Fruit fly (Drosophila melanogaster) whole organism, embryonic: Measurements from ENCODE around the gene CG31358.

Source experiments
- Atf6 ChIP-seq: fragments of 200-800 bp; sonication (Bioruptor generic); IDR thresholded peaks from 2 replicates; pipeline ENCODE4 v1.3.6; 2022; ENCODE audit warnings: missing biosample characterization, missing genetic modification characterization
- CG11085 ChIP-seq: fragments of 200-800 bp; sonication (Bioruptor generic); IDR thresholded peaks from 2 replicates; pipeline ENCODE4 v1.3.6; 2022; ENCODE audit warnings: missing biosample characterization, missing genetic modification characterization
- CG11093 ChIP-seq: fragments of 200-800 bp; sonication (Bioruptor generic); IDR thresholded peaks from 3 replicates; pipeline ENCODE4 v1.3.6; 2022; ENCODE audit warnings: missing biosample characterization, missing genetic modification characterization
- CG11560 ChIP-seq: fragments of 200-800 bp; sonication (Bioruptor generic); IDR thresholded peaks from 3 replicates; pipeline ENCODE4 v1.3.6; 2022; ENCODE audit warnings: missing biosample characterization, missing genetic modification characterization
- CG32767 ChIP-seq: fragments of 200-800 bp; sonication (Bioruptor generic); IDR thresholded peaks from 2 replicates; pipeline ENCODE4 v1.3.6; 2022; ENCODE audit warnings: missing biosample characterization, missing genetic modification characterization
- CG34422 ChIP-seq: fragments of 200-800 bp; sonication (Bioruptor generic); IDR thresholded peaks from 3 replicates; pipeline ENCODE4 v1.3.6; 2022; ENCODE audit warnings: missing biosample characterization, missing genetic modification characterization
- CG6654 ChIP-seq: fragments of 200-800 bp; sonication (Bioruptor generic); optimal IDR thresholded peaks from 2 replicates; lab custom pipeline; 2017; ENCODE audit warnings: missing biosample characterization, mild to moderate bottlenecking, missing genetic modification characterization
- Dfd ChIP-seq, 2 experiments: fragments of >200 bp; optimal IDR thresholded peaks; 2 replicates each; lab custom pipeline; 2017; ENCODE audit warnings: missing biosample characterization in 2 of 2, missing genetic modification characterization in 2 of 2
- Dp ChIP-seq: fragments of 200-800 bp; sonication (Bioruptor generic); optimal IDR thresholded peaks from 2 replicates; lab custom pipeline; 2018; ENCODE audit warnings: missing biosample characterization, mild to moderate bottlenecking, missing genetic modification characterization, moderate library complexity
- Dref ChIP-seq: fragments of 200-800 bp; sonication (Bioruptor generic); IDR thresholded peaks from 2 replicates; pipeline ENCODE4 v1.3.6; 2022; ENCODE audit warnings: missing biosample characterization, missing genetic modification characterization
- Ets65A ChIP-seq: fragments of 200-800 bp; sonication (Bioruptor generic); peaks from one replicate; lab custom pipeline; 2016; ENCODE audit warnings: missing biosample characterization, missing genetic modification characterization
- Fer1 ChIP-seq: fragments of 200-800 bp; sonication (Bioruptor generic); optimal IDR thresholded peaks from 2 replicates; lab custom pipeline; 2017; ENCODE audit warnings: missing biosample characterization, mild to moderate bottlenecking, missing genetic modification characterization
- H15 ChIP-seq: fragments of 200-800 bp; sonication (Bioruptor generic); IDR thresholded peaks from 3 replicates; pipeline ENCODE4 v1.3.6; 2022; ENCODE audit warnings: missing biosample characterization, missing genetic modification characterization
- Jarid2 ChIP-seq: fragments of 200-800 bp; sonication (Bioruptor generic); optimal IDR thresholded peaks from 3 replicates; lab custom pipeline; 2017; ENCODE audit warnings: mild to moderate bottlenecking, missing biosample characterization, missing genetic modification reagents, missing genetic modification characterization
- Med ChIP-seq: fragments of 200-800 bp; sonication (Bioruptor generic); peaks from one replicate; lab custom pipeline; 2016; ENCODE audit warnings: missing biosample characterization, missing genetic modification characterization, mild to moderate bottlenecking, inconsistent platforms, moderate library complexity
- NK7.1 ChIP-seq: fragments of 200-800 bp; sonication (Bioruptor generic); optimal IDR thresholded peaks from 3 replicates; lab custom pipeline; 2016; ENCODE audit warnings: missing biosample characterization, missing genetic modification characterization
- Rfx ChIP-seq: fragments of 200-800 bp; sonication (Bioruptor generic); IDR thresholded peaks from 2 replicates; pipeline ENCODE4 v1.3.6; 2022; ENCODE audit warnings: missing biosample characterization, missing genetic modification characterization
- Trl ChIP-seq, 3 experiments: fragments of >200 bp in 2 of 3; fragments of 200-800 bp in 1 of 3; sonication (Bioruptor generic) in 1 of 3; optimal IDR thresholded peaks; 2 replicates in 1 of 3; 3 replicates in 2 of 3; lab custom pipeline; 2016 to 2017; ENCODE audit warnings: missing biosample characterization in 1 of 3, missing genetic modification characterization in 1 of 3
- abd-A ChIP-seq: fragments of 200-800 bp; sonication (Bioruptor generic); optimal IDR thresholded peaks from 3 replicates; lab custom pipeline; 2019; ENCODE audit warnings: missing biosample characterization, mild to moderate bottlenecking, missing genetic modification characterization, moderate library complexity
- aop ChIP-seq: fragments of 200-800 bp; sonication (Bioruptor generic); IDR thresholded peaks from 2 replicates; pipeline ENCODE4 v1.3.6; 2022; ENCODE audit warnings: missing biosample characterization, missing genetic modification characterization
- cato ChIP-seq: fragments of 200-800 bp; sonication (Bioruptor generic); optimal IDR thresholded peaks from 2 replicates; lab custom pipeline; 2016; ENCODE audit warnings: missing biosample characterization, missing genetic modification characterization, borderline replicate concordance
- chinmo ChIP-seq: fragments of 200-800 bp; sonication (Bioruptor generic); IDR thresholded peaks from 4 replicates; pipeline ENCODE4 v1.3.6; 2022; ENCODE audit warnings: missing biosample characterization, missing genetic modification characterization; ENCODE audit not compliant: partially characterized antibody
- crol ChIP-seq: fragments of 200-800 bp; sonication (Bioruptor generic); IDR thresholded peaks from 2 replicates; pipeline ENCODE4 v1.3.6; 2022; ENCODE audit warnings: missing biosample characterization, missing genetic modification characterization
- exex ChIP-seq: fragments of 200-800 bp; sonication (Bioruptor generic); optimal IDR thresholded peaks from 4 replicates; lab custom pipeline; 2018; ENCODE audit warnings: missing biosample characterization, mild to moderate bottlenecking, missing genetic modification characterization, moderate library complexity
- lbe ChIP-seq: fragments of 200-800 bp; sonication (Bioruptor generic); optimal IDR thresholded peaks from 2 replicates; lab custom pipeline; 2016; ENCODE audit warnings: missing biosample characterization, mild to moderate bottlenecking, missing genetic modification characterization
- nom ChIP-seq: fragments of 200-800 bp; sonication (Bioruptor generic); optimal IDR thresholded peaks from 2 replicates; lab custom pipeline; 2017; ENCODE audit warnings: missing biosample characterization, missing genetic modification characterization, mild to moderate bottlenecking, moderate library complexity, missing genetic modification reagents
- oc ChIP-seq: fragments of 200-800 bp; sonication (Bioruptor generic); optimal IDR thresholded peaks from 2 replicates; lab custom pipeline; 2018; ENCODE audit warnings: missing biosample characterization, mild to moderate bottlenecking, missing genetic modification characterization, moderate library complexity
- p53 ChIP-seq: fragments of 200-800 bp; sonication (Bioruptor generic); optimal IDR thresholded peaks from 2 replicates; lab custom pipeline; 2016; ENCODE audit warnings: missing biosample characterization, missing genetic modification characterization
- pzg ChIP-seq: fragments of 200-800 bp; sonication (Bioruptor generic); optimal IDR thresholded peaks from 3 replicates; lab custom pipeline; 2018; ENCODE audit warnings: missing biosample characterization, mild to moderate bottlenecking, missing genetic modification characterization, moderate library complexity
- sob ChIP-seq: fragments of 200-800 bp; sonication (Bioruptor generic); IDR thresholded peaks from 2 replicates; pipeline ENCODE4 v1.3.6; 2022; ENCODE audit warnings: missing biosample characterization, missing genetic modification characterization
- sr ChIP-seq: fragments of 200-800 bp; sonication (Bioruptor generic); IDR thresholded peaks from 3 replicates; pipeline ENCODE4 v1.3.6; 2022; ENCODE audit warnings: missing biosample characterization, missing genetic modification characterization

The CG31358 gene

DNA sequence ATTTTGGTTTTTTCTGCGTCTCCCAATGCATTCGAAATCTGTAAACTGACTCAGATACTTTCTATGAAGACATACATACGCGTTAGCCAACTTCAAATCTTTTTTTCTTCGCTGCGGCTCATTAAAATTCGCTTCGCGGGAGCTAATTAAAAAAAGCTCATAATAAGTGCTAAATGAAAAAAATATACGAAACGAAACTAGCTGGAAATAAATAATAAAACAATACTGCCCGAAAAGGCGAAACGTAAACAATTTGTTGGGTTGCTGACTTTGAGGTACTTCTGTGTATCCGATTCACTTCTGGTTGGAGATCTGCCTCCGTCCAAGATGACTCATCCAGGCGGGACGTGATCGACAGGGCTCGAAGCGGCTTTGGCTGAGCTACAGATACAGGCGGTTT is 41.6 kb downstream of the CG31358 start:
- TF ChIP-seq sob (GFP tag; lab: Robert Waterston, UW) (no peak), oc (tag; lab: Kevin White, UChicago) (peak; percentile 29), chinmo (GFP tag; lab: Robert Waterston, UW) (0 out of 4 replicates have a peak, but pooled peaks have one; percentile 53), Atf6 (GFP tag; lab: Robert Waterston, UW) (no peak)
- TF ChIP-seq, all 482 proteins: peak for 2

DNA sequence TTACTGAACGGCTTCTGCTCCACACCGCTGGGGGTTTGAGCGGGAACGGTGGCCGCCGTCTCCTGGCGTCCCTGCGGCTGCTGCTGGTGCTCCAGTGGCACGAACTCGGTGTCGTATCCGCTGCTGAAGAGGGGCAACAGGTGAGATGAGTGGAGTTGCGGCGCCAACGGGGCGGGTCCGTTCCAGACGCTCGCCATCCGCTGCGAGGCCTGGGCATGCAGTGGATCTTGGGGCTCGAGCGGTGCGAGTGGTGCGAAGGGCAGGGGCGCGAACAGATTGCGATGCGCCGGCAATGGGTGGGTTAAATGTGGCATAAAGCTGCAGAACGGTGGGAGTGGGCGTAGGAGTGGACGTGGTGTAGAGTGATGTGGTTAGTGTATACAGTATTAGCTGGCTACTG is 42.4 kb downstream of the CG31358 start:
- TF ChIP-seq crol (GFP tag; lab: Robert Waterston, UW) (peak; percentile 37; the same call in 1 of the 2 replicates), Ets65A (peak; percentile 65), CG11560 (tag; lab: Robert Waterston, UW) (0 out of 3 replicates have a peak, but pooled peaks have one; percentile 31), CG34422 (GFP tag; lab: Robert Waterston, UW) (0 out of 3 replicates have a peak, but pooled peaks have one; percentile 33), p53 (GFP tag; lab: Kevin White, UChicago) (no peak), sr (0 out of 3 replicates have a peak, but pooled peaks have one; percentile 27), Med (GFP tag; lab: Kevin White, UChicago) (peak; percentile 77), H15 (GFP tag; lab: Robert Waterston, UW) (0 out of 3 replicates have a peak, but pooled peaks have one; percentile 19), CG11093 (no peak), CG11085 (GFP tag; lab: Robert Waterston, UW) (no peak), CG6654 (no peak), Dfd (GFP tag; optimal IDR thresholded peaks at IDR 0.05; lab: Kevin White, UChicago) (peak in 1 of 2 experiments; percentile 20), abd-A (tag; lab: Kevin White, UChicago) (no peak), Rfx (GFP tag; lab: Robert Waterston, UW) (peak; percentile 38; the same call in 1 of the 2 replicates)

DNA sequence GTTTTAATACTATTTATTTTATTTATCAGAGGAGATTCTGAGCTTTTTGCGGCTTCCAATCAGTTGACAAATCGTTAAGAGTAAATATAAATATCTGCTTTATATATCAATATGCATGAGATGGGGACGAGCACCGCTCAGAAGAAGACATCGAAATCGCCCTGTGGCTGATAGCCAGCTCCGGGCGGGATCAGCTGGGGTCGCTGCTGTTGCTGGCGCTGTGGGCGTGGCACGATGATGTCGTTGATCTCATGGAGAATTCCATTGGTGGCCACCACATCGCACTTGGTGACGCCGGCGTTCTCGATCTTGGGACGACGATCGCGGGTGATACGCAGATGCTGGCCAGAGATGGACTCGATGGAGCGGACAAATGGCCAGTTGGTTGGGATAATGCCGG is 46.7 kb downstream of the CG31358 start:
- TF ChIP-seq nom (GFP tag; lab: Kevin White, UChicago) (peak; percentile 38), aop (no peak), Dref (0 out of 2 replicates have a peak, but pooled peaks have one; percentile 7)

DNA sequence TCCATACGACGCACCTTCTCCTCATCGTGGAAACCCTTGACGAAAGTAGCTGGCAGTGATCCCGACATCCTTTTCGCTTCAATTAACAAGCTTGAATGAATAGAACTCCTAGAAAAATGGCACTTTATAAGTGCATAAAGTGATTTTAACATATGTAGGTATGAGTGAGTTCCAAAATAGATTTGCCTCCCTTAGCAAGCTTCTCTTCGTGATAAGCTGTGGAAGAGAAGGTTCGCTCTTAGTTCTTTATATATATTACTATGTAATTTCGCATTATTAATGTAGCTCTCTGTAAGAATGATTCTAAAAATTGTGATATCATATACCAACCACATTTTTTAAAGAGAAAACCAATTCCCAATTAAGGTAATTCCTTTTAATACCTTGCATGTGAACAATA is 47.1 kb downstream of the CG31358 start, which contains the start of gene CG3397:
TSS of gene CG3397 (minus strand) at position 101 of the 400 bp plus-strand sequence.
- TF ChIP-seq Trl (optimal IDR thresholded peaks at IDR 0.05; lab: Kevin White, UChicago) (peak; percentile 18 to 56), Trl (GFP tag; optimal IDR thresholded peaks at IDR 0.05; lab: Kevin White, UChicago) (no peak), Fer1 (GFP tag; lab: Kevin White, UChicago) (no peak)

DNA sequence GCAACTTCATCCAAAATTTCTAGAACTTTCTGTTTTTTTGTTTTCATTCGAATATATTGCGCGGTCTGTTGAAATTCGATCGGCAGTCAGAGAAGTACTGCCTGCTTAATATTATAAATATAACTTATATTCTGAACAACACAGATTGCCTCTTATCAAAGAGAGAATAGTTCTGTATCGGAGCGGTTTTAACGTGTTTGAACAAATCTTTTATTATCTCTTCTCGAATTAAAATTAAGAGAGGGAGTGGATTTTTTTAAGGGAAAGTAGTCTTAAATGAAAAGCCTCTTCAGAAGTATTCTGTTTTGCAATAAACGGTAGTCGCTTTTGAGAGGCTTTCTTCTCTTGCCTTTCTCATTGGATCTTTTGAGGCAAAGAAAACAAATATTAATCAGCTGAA is 49.0 kb downstream of the CG31358 start:
- TF ChIP-seq Dp (GFP tag; lab: Kevin White, UChicago) (no peak), CG32767 (GFP tag; lab: Robert Waterston, UW) (no peak), pzg (no peak), Trl (optimal IDR thresholded peaks at IDR 0.05; lab: Kevin White, UChicago) (peak; percentile 54 to 74), Trl (GFP tag; optimal IDR thresholded peaks at IDR 0.05; lab: Kevin White, UChicago) (no peak), nom (GFP tag; lab: Kevin White, UChicago) (peak; percentile 25), lbe (GFP tag; lab: Kevin White, UChicago) (peak; percentile 4), cato (GFP tag; lab: Kevin White, UChicago) (no peak), Jarid2 (GFP tag; lab: Kevin White, UChicago) (peak; percentile 15)

DNA sequence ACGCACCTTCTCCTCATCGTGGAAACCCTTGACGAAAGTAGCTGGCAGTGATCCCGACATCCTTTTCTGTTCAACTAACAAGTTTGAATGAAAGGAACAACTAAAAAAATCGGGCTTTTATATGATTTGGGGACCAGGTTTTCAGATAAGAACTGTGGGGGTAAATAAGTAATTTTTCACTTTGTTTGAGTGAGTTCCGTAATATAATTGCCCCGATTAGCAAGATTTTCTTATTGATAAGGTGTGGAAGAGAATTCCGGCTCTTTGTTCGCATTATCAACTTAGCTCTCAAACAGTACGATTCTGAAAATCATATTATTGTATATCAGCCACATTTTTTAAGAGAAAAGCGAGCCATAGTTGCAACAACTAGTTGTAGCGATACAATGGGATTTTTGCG is 49.6 kb downstream of the CG31358 start, which contains the start of gene CG12224:
TSS of gene CG12224 (minus strand) at position 101 of the 400 bp plus-strand sequence.
- TF ChIP-seq NK7.1 (GFP tag; lab: Kevin White, UChicago) (no peak), exex (tag; lab: Kevin White, UChicago) (peak; percentile 75)
